Fruit fly (Drosophila melanogaster): ENCODE results near the gene CG15005.

CG15005 gene

DNA sequence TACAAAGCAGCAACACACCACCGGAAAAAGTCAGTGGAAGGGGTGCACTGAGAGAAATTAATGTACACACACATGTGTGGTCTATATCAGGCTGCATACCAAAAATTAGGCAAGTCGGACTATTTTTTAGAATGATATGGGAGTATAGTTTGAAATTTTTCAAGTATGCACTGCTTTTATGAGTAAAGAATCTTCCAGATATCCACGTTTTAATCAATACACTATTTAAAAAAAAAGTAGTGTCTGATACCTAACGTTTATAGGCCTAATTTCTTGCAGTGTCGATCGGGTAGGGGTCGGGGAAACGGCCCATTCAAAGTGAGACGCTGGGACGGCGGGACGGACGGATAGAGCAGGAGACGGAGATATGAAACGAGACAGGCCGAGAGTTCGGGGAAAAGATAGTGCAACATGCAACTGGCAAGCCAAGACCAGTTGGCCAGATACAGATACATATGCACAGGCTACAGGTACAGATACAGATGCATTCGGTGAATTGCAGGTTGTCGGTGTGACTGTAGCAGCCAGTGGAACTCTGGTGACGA is 26.3 kb upstream of the CG15005 start (continued):
- TF ChIP-seq CG12155 (GFP tag; optimal IDR thresholded peaks at IDR 0.05) (peak; percentile 85), sr (GFP tag; IDR thresholded peaks at IDR 0.05) (0 out of 3 replicates have a peak, but pooled peaks have one; percentile 29), CG1233 (GFP tag; optimal IDR thresholded peaks at IDR 0.05) (peak; percentile 94), Opbp (GFP tag; IDR thresholded peaks at IDR 0.05; ENCODE audit: partially characterized antibody) (no peak), CG30431 (GFP tag; optimal IDR thresholded peaks at IDR 0.05) (peak; percentile 94), aop (GFP tag; IDR thresholded peaks at IDR 0.05) (peak; percentile 73; the same call in 1 of the 2 replicates), kah (GFP tag; optimal IDR thresholded peaks at IDR 0.05) (peak; percentile 87), salm (tag; optimal IDR thresholded peaks at IDR 0.05) (peak; percentile 91), toy (GFP tag; IDR thresholded peaks at IDR 0.05) (no peak), CG15479 (GFP tag; optimal IDR thresholded peaks at IDR 0.05) (peak; percentile 97), sisA (GFP tag; IDR thresholded peaks at IDR 0.05) (peak; percentile 94), CG12299 (tag; optimal IDR thresholded peaks at IDR 0.05) (peak; percentile 80), ttk (GFP tag; IDR thresholded peaks at IDR 0.05) (peak; percentile 88), ssp (GFP tag; IDR thresholded peaks at IDR 0.05) (peak; percentile 82), jumu (GFP tag; optimal IDR thresholded peaks at IDR 0.05) (peak; percentile 94), dysf (GFP tag; IDR thresholded peaks at IDR 0.05) (peak; percentile 90), Usf (GFP tag; optimal IDR thresholded peaks at IDR 0.05) (peak; percentile 86), CG7745 (tag; optimal IDR thresholded peaks at IDR 0.05) (peak; percentile 77), peb (GFP tag; IDR thresholded peaks at IDR 0.05) (peak; percentile 92), chn (GFP tag; optimal IDR thresholded peaks at IDR 0.05) (peak; percentile 95), gsb (GFP tag; IDR thresholded peaks at IDR 0.05) (0 out of 2 replicates have a peak, but pooled peaks have one; percentile 36), onecut (GFP tag; IDR thresholded peaks at IDR 0.05) (peak; percentile 85), Stat92E (GFP tag; optimal IDR thresholded peaks at IDR 0.05) (peak in 1 of 3 experiments; percentile 97), Hr39 (optimal IDR thresholded peaks at IDR 0.05) (no peak), CG32767 (GFP tag; IDR thresholded peaks at IDR 0.05) (peak; percentile 84), Taf1 (GFP tag; IDR thresholded peaks at IDR 0.05) (no peak), gcm2 (GFP tag; optimal IDR thresholded peaks at IDR 0.05) (peak; percentile 72), CG9215 (GFP tag; IDR thresholded peaks at IDR 0.05) (peak; percentile 73), CG11695 (GFP tag; IDR thresholded peaks at IDR 0.05) (peak; percentile 86), CG4360 (GFP tag; IDR thresholded peaks at IDR 0.05) (peak; percentile 67), CG10209 (GFP tag; optimal IDR thresholded peaks at IDR 0.05) (peak; percentile 95), NK7.1 (GFP tag; optimal IDR thresholded peaks at IDR 0.05) (peak; percentile 90), CG3065 (GFP tag; optimal IDR thresholded peaks at IDR 0.05) (peak; percentile 84), Hey (tag; optimal IDR thresholded peaks at IDR 0.05) (peak; percentile 38), CG17186 (GFP tag; optimal IDR thresholded peaks at IDR 0.05) (peak; percentile 79), CG42726 (GFP tag; IDR thresholded peaks at IDR 0.05; ENCODE audit: partially characterized antibody) (no peak), pros (GFP tag; optimal IDR thresholded peaks at IDR 0.05) (peak; percentile 90), D19A (tag; optimal IDR thresholded peaks at IDR 0.05) (peak; percentile 93), Ada2b (GFP tag; IDR thresholded peaks at IDR 0.05) (peak; percentile 65), TFAM (GFP tag; optimal IDR thresholded peaks at IDR 0.05) (peak; percentile 85), CG6272 (GFP tag; IDR thresholded peaks at IDR 0.05) (peak; percentile 78), so (GFP tag; IDR thresholded peaks at IDR 0.05) (peak; percentile 90), Deaf1 (tag; optimal IDR thresholded peaks at IDR 0.05) (peak; percentile 64), CG10147 (GFP tag; optimal IDR thresholded peaks at IDR 0.05) (peak; percentile 75), Bdp1 (GFP tag; optimal IDR thresholded peaks at IDR 0.05) (peak; percentile 84), grn (GFP tag; optimal IDR thresholded peaks at IDR 0.05) (peak; percentile 49), vfl (GFP tag; optimal IDR thresholded peaks at IDR 0.05) (peak; percentile 66), ind (GFP tag; optimal IDR thresholded peaks at IDR 0.05) (peak; percentile 88), tup (GFP tag; optimal IDR thresholded peaks at IDR 0.05) (peak; percentile 71), CG15011 (GFP tag; optimal IDR thresholded peaks at IDR 0.05) (peak; percentile 82), stwl (tag; optimal IDR thresholded peaks at IDR 0.05) (peak; percentile 51)
